Worm (Caenorhabditis elegans): ENCODE data around the gene F55H2.7.

Gene F55H2.7

DNA sequence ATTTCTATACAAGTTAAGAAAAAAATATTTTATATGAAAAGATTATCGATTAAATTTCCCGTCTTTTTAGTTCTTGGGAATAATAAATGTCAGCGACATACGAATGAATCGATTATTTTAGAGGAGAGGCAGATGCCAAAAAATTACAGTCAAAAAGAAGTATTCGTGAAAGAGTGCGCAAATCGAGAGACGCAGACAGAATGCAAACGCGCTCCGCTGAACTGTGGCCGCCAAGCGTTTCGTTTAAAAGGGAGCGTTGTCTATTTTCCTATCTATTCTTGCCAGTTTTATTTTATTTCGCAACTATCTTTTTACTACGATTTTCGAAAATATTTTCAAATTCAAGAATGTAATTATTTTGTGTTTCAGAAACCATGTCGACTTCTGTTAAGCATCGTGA lies 49.0 kb downstream of the F55H2.7 start, which contains the start of gene baf-1 (continued):
- TF ChIP-seq zag-1 (tag; optimal IDR thresholded peaks at IDR 0.05) (no peak), F37D6.2 (tag; optimal IDR thresholded peaks at IDR 0.05) (no peak), nhr-25 (tag; optimal IDR thresholded peaks at IDR 0.05; ENCODE audit: borderline replicate concordance, insufficient read depth) (no peak), hlh-30 (tag; optimal IDR thresholded peaks at IDR 0.05; ENCODE audit: insufficient read depth) (peak; percentile 32), ama-1 (optimal IDR thresholded peaks at IDR 0.05) (no peak), vab-7 (GFP tag; IDR thresholded peaks at IDR 0.05) (no peak), daf-12 (tag; optimal IDR thresholded peaks at IDR 0.05) (no peak), nhr-48 (tag; optimal IDR thresholded peaks at IDR 0.05) (no peak), snpc-4 (tag; optimal IDR thresholded peaks at IDR 0.05) (no peak), mxl-3 (GFP tag; optimal IDR thresholded peaks at IDR 0.05) (no peak), spr-3 (GFP tag; optimal IDR thresholded peaks at IDR 0.05) (no peak), mep-1 (tag; optimal IDR thresholded peaks at IDR 0.05) (peak; percentile 70), nhr-41 (GFP tag; IDR thresholded peaks at IDR 0.05) (no peak), daf-8 (GFP tag; IDR thresholded peaks at IDR 0.05) (no peak), mes-2 (tag; optimal IDR thresholded peaks at IDR 0.05; ENCODE audit: poor library complexity, severe bottlenecking) (peak; percentile 87), cey-2 (tag; optimal IDR thresholded peaks at IDR 0.05; ENCODE audit: borderline replicate concordance, insufficient read depth) (no peak), nhr-28 (tag; optimal IDR thresholded peaks at IDR 0.05) (peak; percentile 34), T20F7.1 (GFP tag; optimal IDR thresholded peaks at IDR 0.05) (no peak), ceh-20 (GFP tag; IDR thresholded peaks at IDR 0.05) (no peak), Y5F2A.4 (GFP tag; optimal IDR thresholded peaks at IDR 0.05) (no peak), hlh-11 (tag; optimal IDR thresholded peaks at IDR 0.05) (peak; percentile 32), R02D3.7 (tag; optimal IDR thresholded peaks at IDR 0.05) (no peak), Y48G9A.11 (GFP tag; IDR thresholded peaks at IDR 0.05) (no peak), gei-8 (GFP tag; optimal IDR thresholded peaks at IDR 0.05) (no peak), nhr-6 (tag; optimal IDR thresholded peaks at IDR 0.05) (peak; percentile 59), ceh-62 (tag; optimal IDR thresholded peaks at IDR 0.05) (no peak), unc-62 (GFP tag; optimal IDR thresholded peaks at IDR 0.05 in 1 of 2) (no peak), unc-62 (tag; optimal IDR thresholded peaks at IDR 0.05) (no peak), nhr-237 (tag; optimal IDR thresholded peaks at IDR 0.05) (no peak), lir-3 (tag; optimal IDR thresholded peaks at IDR 0.05) (no peak), ces-1 (GFP tag; optimal IDR thresholded peaks at IDR 0.05) (no peak), lin-29 (GFP tag; IDR thresholded peaks at IDR 0.05) (no peak), lsy-2 (tag; optimal IDR thresholded peaks at IDR 0.05) (peak in 1 of 2 experiments; percentile 78), nhr-10 (tag; optimal IDR thresholded peaks at IDR 0.05) (no peak), rbr-2 (tag; optimal IDR thresholded peaks at IDR 0.05) (peak; percentile 58), zfp-3 (GFP tag; conservative IDR thresholded peaks at IDR 0.05) (peak; percentile 31; the same call in 1 of the 2 replicates), mdl-1 (tag; optimal IDR thresholded peaks at IDR 0.05) (no peak), sdz-12 (GFP tag; optimal IDR thresholded peaks at IDR 0.05) (no peak), dpl-1 (GFP tag; optimal IDR thresholded peaks at IDR 0.05) (peak; percentile 70), ctbp-1 (GFP tag; IDR thresholded peaks at IDR 0.05) (no peak), tag-97 (GFP tag; IDR thresholded peaks at IDR 0.05) (no peak), T26A8.4 (GFP tag; IDR thresholded peaks at IDR 0.05) (no peak), snpc-1.2 (GFP tag; IDR thresholded peaks at IDR 0.05) (no peak), unc-130 (GFP tag; optimal IDR thresholded peaks at IDR 0.05) (peak; percentile 57), ZK337.2 (GFP tag; IDR thresholded peaks at IDR 0.05) (no peak), daf-16 (GFP tag; optimal IDR thresholded peaks at IDR 0.05) (no peak), daf-16 (tag; optimal IDR thresholded peaks at IDR 0.05) (peak; percentile 39), arid-1 (GFP tag; conservative IDR thresholded peaks at IDR 0.05) (peak; percentile 55; the same call in 1 of the 2 replicates), madf-9 (GFP tag; conservative IDR thresholded peaks at IDR 0.05) (no peak), daf-19 (GFP tag; conservative IDR thresholded peaks at IDR 0.05) (no peak), zip-2 (tag; optimal IDR thresholded peaks at IDR 0.05) (no peak)

All from whole organism, L4 larva.